Worm (Caenorhabditis elegans) whole organism, L2 larva: ENCODE data around the gene cpr-8.

ENCODE experiments used
- R02D3.7 ChIP-seq: fragments of 150-350 bp; optimal IDR thresholded peaks from 2 replicates; lab custom pipeline; 2014; ENCODE audit warnings: missing biosample characterization, missing genetic modification characterization
- ZK546.5 ChIP-seq: sonication (generic microtip); optimal IDR thresholded peaks from 2 replicates; lab custom pipeline; 2017; ENCODE audit warnings: missing biosample characterization, missing genetic modification characterization
- ama-1 ChIP-seq: fragments of 150-350 bp; optimal IDR thresholded peaks from 2 replicates; lab custom pipeline; 2018; ENCODE audit warnings: inconsistent platforms
- egl-27 ChIP-seq: sonication (generic microtip); optimal IDR thresholded peaks from 3 replicates; lab custom pipeline; 2017; ENCODE audit warnings: missing biosample characterization, missing genetic modification reagents, missing genetic modification characterization
- lin-39 ChIP-seq: fragments of 150-350 bp; optimal IDR thresholded peaks from 2 replicates; lab custom pipeline; 2014; ENCODE audit warnings: missing biosample characterization, missing genetic modification reagents, missing genetic modification characterization
- mbf-1 ChIP-seq: sonication (generic microtip); optimal IDR thresholded peaks from 2 replicates; lab custom pipeline; 2017; ENCODE audit warnings: missing biosample characterization, missing genetic modification characterization
- unc-55 ChIP-seq: fragments of 150-350 bp; sonication (generic microtip); optimal IDR thresholded peaks from 3 replicates; lab custom pipeline; 2014; ENCODE audit warnings: missing biosample characterization, missing genetic modification reagents, missing genetic modification characterization
- ztf-4 ChIP-seq: fragments of 150-350 bp; optimal IDR thresholded peaks from 2 replicates; lab custom pipeline; 2014; ENCODE audit warnings: missing biosample characterization, missing genetic modification characterization

DNA sequence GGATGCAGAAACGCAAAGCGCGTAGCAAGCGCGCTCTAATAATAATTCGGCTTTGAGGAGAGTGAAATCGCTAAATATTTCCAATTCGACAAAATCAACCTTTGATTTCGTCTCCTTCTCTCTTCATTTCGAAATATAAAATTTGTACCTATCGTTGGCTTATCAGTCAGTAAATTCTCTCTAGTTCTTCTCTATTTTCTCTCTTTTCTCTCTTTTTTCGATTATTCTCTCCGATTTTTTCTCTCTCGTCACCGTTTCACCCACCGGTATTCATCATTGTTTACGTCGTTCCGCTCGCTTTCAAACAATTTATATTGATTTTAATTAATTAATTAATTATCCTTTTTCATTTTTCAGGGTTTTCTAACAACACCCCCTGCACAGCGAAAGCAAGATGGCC, 21.5 kb downstream of the cpr-8 start, which contains the start of gene cmd-1:
- TF ChIP-seq egl-27 (tag; lab: Kevin White, UChicago) (no peak), R02D3.7 (tag; lab: Kevin White, UChicago) (no peak), unc-55 (GFP tag; lab: Kevin White, UChicago) (no peak), ama-1 (lab: Kevin White, UChicago) (no peak), ZK546.5 (no peak), lin-39 (tag; lab: Kevin White, UChicago) (no peak), mbf-1 (tag; lab: Kevin White, UChicago) (no peak), ztf-4 (tag; lab: Kevin White, UChicago) (no peak)
